Worm (Caenorhabditis elegans): Measurements from ENCODE around the gene C49F5.13.

DNA sequence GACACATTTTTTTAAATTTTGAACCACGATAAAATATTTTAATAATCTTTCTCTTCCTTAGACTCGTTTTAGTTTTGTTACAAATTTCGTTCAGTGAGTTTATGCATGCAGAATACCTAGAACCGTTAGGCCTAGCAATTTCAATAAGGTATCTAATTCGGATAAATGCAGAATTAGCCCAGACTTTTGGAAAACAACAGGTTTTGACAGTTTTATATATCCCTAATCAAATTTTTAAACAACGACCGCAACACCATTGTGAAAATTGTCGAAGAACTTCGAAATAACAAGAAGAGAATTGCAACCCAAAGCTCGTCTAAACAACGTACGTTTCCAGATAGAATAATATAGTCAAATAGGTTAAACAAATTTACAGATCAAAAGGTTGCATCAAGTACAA, 43.2 kb upstream of the C49F5.13 start, which contains the start of gene Y62H9A.16:
- TF ChIP-seq nhr-25 (tag; optimal IDR thresholded peaks at IDR 0.05) (no peak), elt-3 (tag; optimal IDR thresholded peaks at IDR 0.05) (no peak), elt-1 (tag; optimal IDR thresholded peaks at IDR 0.05) (no peak), nhr-21 (tag; optimal IDR thresholded peaks at IDR 0.05) (no peak), ztf-11 (tag; optimal IDR thresholded peaks at IDR 0.05) (no peak)
